Fruit fly (Drosophila melanogaster) whole organism, embryonic: Measurements from ENCODE around the gene CG13064.

ENCODE experiments used
- Abd-B ChIP-seq: fragments of 200-800 bp; sonication (Bioruptor generic); optimal IDR thresholded peaks from 2 replicates; lab custom pipeline; 2018; ENCODE audit warnings: missing biosample characterization, mild to moderate bottlenecking, missing genetic modification characterization, moderate library complexity
- Antp ChIP-seq: fragments of 200-800 bp; sonication (Bioruptor generic); optimal IDR thresholded peaks from 3 replicates; lab custom pipeline; 2016; ENCODE audit warnings: missing biosample characterization, missing genetic modification characterization
- CG10209 ChIP-seq: fragments of 200-800 bp; sonication (Bioruptor generic); optimal IDR thresholded peaks from 3 replicates; lab custom pipeline; 2017; ENCODE audit warnings: missing biosample characterization, mild to moderate bottlenecking, missing genetic modification characterization, missing genetic modification reagents
- CG10543 ChIP-seq: fragments of 200-800 bp; sonication (Bioruptor generic); optimal IDR thresholded peaks from 3 replicates; lab custom pipeline; 2017; ENCODE audit warnings: missing biosample characterization, mild to moderate bottlenecking, missing genetic modification characterization, moderate library complexity
- CG10959 ChIP-seq: fragments of 200-800 bp; sonication (Bioruptor generic); IDR thresholded peaks from 2 replicates; pipeline ENCODE4 v1.3.6; 2022; ENCODE audit warnings: missing biosample characterization, missing genetic modification characterization
- CG11723 ChIP-seq: fragments of 200-800 bp; sonication (Bioruptor generic); optimal IDR thresholded peaks from 2 replicates; lab custom pipeline; 2017; ENCODE audit warnings: missing biosample characterization, mild to moderate bottlenecking, missing genetic modification characterization
- CG12104 ChIP-seq: fragments of 200-800 bp; sonication (Bioruptor generic); optimal IDR thresholded peaks from 3 replicates; lab custom pipeline; 2016; ENCODE audit warnings: missing biosample characterization, missing genetic modification characterization
- CG14860 ChIP-seq: fragments of 200-800 bp; sonication (Bioruptor generic); IDR thresholded peaks from 3 replicates; pipeline ENCODE4 v1.3.6; 2022; ENCODE audit warnings: missing biosample characterization, missing genetic modification characterization; ENCODE audit not compliant: partially characterized antibody
- CG15696 ChIP-seq: fragments of 200-800 bp; sonication (Bioruptor generic); optimal IDR thresholded peaks from 2 replicates; lab custom pipeline; 2019; ENCODE audit warnings: missing biosample characterization, mild to moderate bottlenecking, missing genetic modification characterization, moderate library complexity
- CG1603 ChIP-seq: fragments of 200-800 bp; sonication (Bioruptor generic); optimal IDR thresholded peaks from 2 replicates; lab custom pipeline; 2019; ENCODE audit warnings: missing biosample characterization, mild to moderate bottlenecking, missing genetic modification characterization, moderate library complexity
- CG17385 ChIP-seq: fragments of 200-800 bp; sonication (Bioruptor generic); optimal IDR thresholded peaks from 3 replicates; lab custom pipeline; 2018; ENCODE audit warnings: missing biosample characterization, mild to moderate bottlenecking, missing genetic modification characterization
- CG31388 ChIP-seq: fragments of 200-800 bp; sonication (Bioruptor generic); optimal IDR thresholded peaks from 2 replicates; lab custom pipeline; 2016; ENCODE audit warnings: missing biosample characterization, missing genetic modification characterization
- CG3163 ChIP-seq: fragments of 200-800 bp; sonication (Bioruptor generic); optimal IDR thresholded peaks from 3 replicates; lab custom pipeline; 2016; ENCODE audit warnings: missing biosample characterization, missing genetic modification characterization
- CG32767 ChIP-seq: fragments of 200-800 bp; sonication (Bioruptor generic); IDR thresholded peaks from 2 replicates; pipeline ENCODE4 v1.3.6; 2022; ENCODE audit warnings: missing biosample characterization, missing genetic modification characterization
- CG34224 ChIP-seq: fragments of 200-800 bp; sonication (Bioruptor generic); IDR thresholded peaks from 3 replicates; pipeline ENCODE4 v1.3.6; 2022; ENCODE audit warnings: missing biosample characterization, missing genetic modification characterization; ENCODE audit not compliant: partially characterized antibody
- CG4328 ChIP-seq: fragments of 200-800 bp; sonication (Bioruptor generic); optimal IDR thresholded peaks from 3 replicates; lab custom pipeline; 2017; ENCODE audit warnings: missing biosample characterization, missing genetic modification reagents, missing genetic modification characterization
- CG4617 ChIP-seq: fragments of 200-800 bp; sonication (Bioruptor generic); optimal IDR thresholded peaks from 3 replicates; lab custom pipeline; 2016; ENCODE audit warnings: missing biosample characterization, missing genetic modification characterization, borderline replicate concordance
- CG9932 ChIP-seq: fragments of 200-800 bp; sonication (Bioruptor generic); IDR thresholded peaks from 2 replicates; pipeline ENCODE4 v1.3.6; 2022; ENCODE audit warnings: missing biosample characterization, missing genetic modification characterization
- CrebB ChIP-seq: fragments of 200-800 bp; sonication (Bioruptor generic); optimal IDR thresholded peaks from 3 replicates; lab custom pipeline; 2018; ENCODE audit warnings: missing biosample characterization, mild to moderate bottlenecking, missing genetic modification characterization
- Dbx ChIP-seq: fragments of 200-800 bp; sonication (Bioruptor generic); IDR thresholded peaks from 3 replicates; pipeline ENCODE4 v1.3.6; 2022; ENCODE audit warnings: missing biosample characterization, missing genetic modification characterization
- Doc2 ChIP-seq: fragments of 200-800 bp; sonication (Bioruptor generic); IDR thresholded peaks from 2 replicates; pipeline ENCODE4 v1.3.6; 2022; ENCODE audit warnings: missing biosample characterization, missing genetic modification characterization
- Dref ChIP-seq: fragments of 200-800 bp; sonication (Bioruptor generic); IDR thresholded peaks from 2 replicates; pipeline ENCODE4 v1.3.6; 2022; ENCODE audit warnings: missing biosample characterization, missing genetic modification characterization
- Gug ChIP-seq: fragments of 200-800 bp; sonication (Bioruptor generic); IDR thresholded peaks from 4 replicates; pipeline ENCODE4 v1.3.6; 2022; ENCODE audit warnings: missing biosample characterization, missing genetic modification characterization
- HHEX ChIP-seq: fragments of 200-800 bp; sonication (Bioruptor generic); optimal IDR thresholded peaks from 3 replicates; lab custom pipeline; 2017; ENCODE audit warnings: missing biosample characterization, mild to moderate bottlenecking, missing genetic modification characterization, missing genetic modification reagents
- HLHmδ ChIP-seq: fragments of 200-800 bp; sonication (Bioruptor generic); optimal IDR thresholded peaks from 2 replicates; lab custom pipeline; 2018; ENCODE audit warnings: missing biosample characterization, mild to moderate bottlenecking, missing genetic modification characterization, moderate library complexity
- NFAT ChIP-seq: fragments of 200-800 bp; sonication (Bioruptor generic); IDR thresholded peaks from 2 replicates; pipeline ENCODE4 v1.3.6; 2022; ENCODE audit warnings: missing biosample characterization, missing genetic modification characterization
- Oaz ChIP-seq: fragments of 200-800 bp; sonication (Bioruptor generic); IDR thresholded peaks from 2 replicates; pipeline ENCODE4 v1.3.6; 2022; ENCODE audit warnings: missing biosample characterization, missing genetic modification characterization
- Pdp1 ChIP-seq, 2 experiments: fragments of 200-800 bp; sonication (Bioruptor generic); optimal IDR thresholded peaks; 3 replicates each; lab custom pipeline; 2016; ENCODE audit warnings: missing biosample characterization in 2 of 2, missing genetic modification characterization in 2 of 2, mild to moderate bottlenecking in 1 of 2, moderate library complexity in 1 of 2
- Spps ChIP-seq: fragments of 200-800 bp; sonication (Bioruptor generic); optimal IDR thresholded peaks from 2 replicates; lab custom pipeline; 2018; ENCODE audit warnings: missing biosample characterization, mild to moderate bottlenecking, missing genetic modification characterization
- Sry-δ ChIP-seq: fragments of 200-800 bp; sonication (Bioruptor generic); optimal IDR thresholded peaks from 2 replicates; lab custom pipeline; 2016; ENCODE audit warnings: missing biosample characterization, missing genetic modification characterization
- Xrp1 ChIP-seq: fragments of 200-800 bp; sonication (Bioruptor generic); IDR thresholded peaks from 2 replicates; pipeline ENCODE4 v1.3.6; 2022; ENCODE audit warnings: missing biosample characterization, missing genetic modification characterization
- ap ChIP-seq: fragments of 200-800 bp; sonication (Bioruptor generic); IDR thresholded peaks from 2 replicates; pipeline ENCODE4 v1.3.6; 2022; ENCODE audit warnings: missing biosample characterization, missing genetic modification characterization
- caup ChIP-seq: fragments of 200-800 bp; sonication (Bioruptor generic); optimal IDR thresholded peaks from 3 replicates; lab custom pipeline; 2017; ENCODE audit warnings: missing biosample characterization, mild to moderate bottlenecking, missing genetic modification characterization, moderate library complexity; ENCODE audit not compliant: severe bottlenecking
- chinmo ChIP-seq: fragments of 200-800 bp; sonication (Bioruptor generic); IDR thresholded peaks from 4 replicates; pipeline ENCODE4 v1.3.6; 2022; ENCODE audit warnings: missing biosample characterization, missing genetic modification characterization; ENCODE audit not compliant: partially characterized antibody
- crc ChIP-seq: fragments of 200-800 bp; sonication (Bioruptor generic); optimal IDR thresholded peaks from 2 replicates; lab custom pipeline; 2016; ENCODE audit warnings: missing biosample characterization, missing genetic modification characterization
- croc ChIP-seq: fragments of 200-800 bp; sonication (Bioruptor generic); conservative IDR thresholded peaks from 3 replicates; pipeline ENCODE4 v1.3.6; 2022; ENCODE audit warnings: missing biosample characterization, missing genetic modification characterization
- crp ChIP-seq, 2 experiments: fragments of 200-800 bp; sonication (Bioruptor generic); optimal IDR thresholded peaks; 2 replicates in 1 of 2; 3 replicates in 1 of 2; lab custom pipeline; 2017; ENCODE audit warnings: missing biosample characterization in 2 of 2, missing genetic modification characterization in 2 of 2, mild to moderate bottlenecking in 1 of 2, moderate library complexity in 1 of 2
- disco-r ChIP-seq: fragments of 200-800 bp; sonication (Bioruptor generic); optimal IDR thresholded peaks from 2 replicates; lab custom pipeline; 2016; ENCODE audit warnings: missing biosample characterization, missing genetic modification characterization
- dysf ChIP-seq: fragments of 200-800 bp; sonication (Bioruptor generic); IDR thresholded peaks from 3 replicates; pipeline ENCODE4 v1.3.6; 2022; ENCODE audit warnings: missing biosample characterization, missing genetic modification characterization
- en ChIP-seq: fragments of 200-800 bp; sonication (Bioruptor generic); optimal IDR thresholded peaks from 2 replicates; lab custom pipeline; 2016; ENCODE audit warnings: missing biosample characterization, missing genetic modification characterization
- eve ChIP-seq, 2 experiments: fragments of >200 bp; optimal IDR thresholded peaks; 2 replicates each; lab custom pipeline; 2017; ENCODE audit warnings: missing biosample characterization in 2 of 2, missing genetic modification characterization in 2 of 2
- fd102C ChIP-seq: fragments of 200-800 bp; sonication (Bioruptor generic); optimal IDR thresholded peaks from 2 replicates; lab custom pipeline; 2018; ENCODE audit warnings: missing biosample characterization, mild to moderate bottlenecking, missing genetic modification characterization, moderate library complexity
- fu2 ChIP-seq: fragments of 200-800 bp; sonication (Bioruptor generic); optimal IDR thresholded peaks from 2 replicates; lab custom pipeline; 2016; ENCODE audit warnings: missing biosample characterization, missing genetic modification characterization
- her ChIP-seq: fragments of 200-800 bp; sonication (Bioruptor generic); optimal IDR thresholded peaks from 2 replicates; lab custom pipeline; 2016; ENCODE audit warnings: missing biosample characterization, missing genetic modification characterization
- nmo ChIP-seq: fragments of 200-800 bp; sonication (Bioruptor generic); optimal IDR thresholded peaks from 2 replicates; lab custom pipeline; 2018; ENCODE audit warnings: missing biosample characterization, mild to moderate bottlenecking, missing genetic modification characterization, moderate library complexity
- tap ChIP-seq: fragments of 200-800 bp; optimal IDR thresholded peaks from 3 replicates; lab custom pipeline; 2019; ENCODE audit warnings: missing biosample characterization, mild to moderate bottlenecking, missing genetic modification characterization, moderate library complexity
- tll ChIP-seq, 2 experiments: fragments of 200-800 bp in 1 of 2; fragments of >200 bp in 1 of 2; sonication (Bioruptor generic) in 1 of 2; optimal IDR thresholded peaks; 2 replicates each; lab custom pipeline; 2017 to 2019; ENCODE audit warnings: missing biosample characterization in 2 of 2, missing genetic modification characterization in 2 of 2, mild to moderate bottlenecking in 1 of 2, moderate library complexity in 1 of 2
- tna ChIP-seq: fragments of 200-800 bp; sonication (Bioruptor generic); IDR thresholded peaks from 2 replicates; pipeline ENCODE4 v1.3.6; 2022; ENCODE audit warnings: missing biosample characterization, missing genetic modification characterization; ENCODE audit not compliant: partially characterized antibody
- twi ChIP-seq: fragments of 200-800 bp; optimal IDR thresholded peaks from 2 replicates; lab custom pipeline; 2019; ENCODE audit warnings: missing biosample characterization, mild to moderate bottlenecking, missing genetic modification characterization, moderate library complexity

Gene CG13064

DNA sequence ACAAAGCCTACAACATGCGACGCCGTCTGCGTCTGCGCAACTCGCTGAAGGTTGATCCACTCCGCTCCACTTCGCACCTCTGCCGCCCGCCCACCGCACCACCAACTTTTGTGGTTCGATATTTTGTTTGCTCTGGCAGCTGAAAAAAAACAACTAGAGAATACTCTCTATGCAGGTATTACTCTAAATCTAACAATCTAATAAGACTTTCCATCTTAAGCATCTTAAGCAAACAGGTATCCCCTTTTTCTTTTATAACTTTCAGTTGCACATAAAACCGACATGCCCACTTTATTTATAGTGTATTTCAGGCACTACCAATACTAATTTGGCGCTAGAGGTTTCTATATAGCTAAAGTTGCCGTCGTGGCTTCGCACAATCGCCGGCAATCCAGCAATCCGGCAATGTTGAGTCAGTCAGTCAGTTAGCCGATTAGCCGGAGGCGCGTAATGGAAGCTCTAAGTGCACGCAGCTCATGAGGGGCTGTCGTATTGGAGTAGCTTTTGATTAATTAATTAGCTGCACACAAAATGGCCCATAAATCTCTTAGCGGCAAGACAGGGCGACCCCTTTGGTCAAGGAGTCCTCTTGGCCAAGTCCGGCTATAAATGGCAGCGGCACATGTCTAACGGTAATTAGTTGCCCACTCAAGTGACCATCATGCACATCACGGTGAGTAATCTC, 48.1 kb downstream of the CG13064 start, which contains the start of gene CG13058 (continued):
- no peak for TF ChIP-seq twi (tag; lab: Kevin White, UChicago)
- TF ChIP-seq eve (GFP tag; optimal IDR thresholded peaks at IDR 0.05; lab: Kevin White, UChicago), result no peak
- TF ChIP-seq Pdp1 (GFP tag; optimal IDR thresholded peaks at IDR 0.05; lab: Kevin White, UChicago), result no peak
- TF ChIP-seq tna (GFP tag; lab: Robert Waterston, UW), result no peak
- no peak; the same call in 1 of the 2 replicates for TF ChIP-seq Xrp1 (GFP tag; lab: Robert Waterston, UW)
- TF ChIP-seq her, result peak; percentile 2
- peak; percentile 47 for TF ChIP-seq fu2 (GFP tag; lab: Kevin White, UChicago)
- no peak for TF ChIP-seq Antp (GFP tag; lab: Kevin White, UChicago)
- TF ChIP-seq Dbx (GFP tag; lab: Robert Waterston, UW), result peak; percentile 64; the same call in 2 of the 3 replicates
- TF ChIP-seq disco-r (GFP tag; lab: Kevin White, UChicago), result peak; percentile 13
- no peak for TF ChIP-seq crc (GFP tag; lab: Kevin White, UChicago)
- no peak for TF ChIP-seq CG4617 (GFP tag; lab: Kevin White, UChicago)
- peak; percentile 59 for TF ChIP-seq ap (GFP tag; lab: Robert Waterston, UW)
- no peak for TF ChIP-seq Gug (GFP tag; lab: Robert Waterston, UW)
- TF ChIP-seq CG10543, result peak; percentile 31
- no peak for TF ChIP-seq NFAT (GFP tag; lab: Robert Waterston, UW)
- TF ChIP-seq Dref (GFP tag; lab: Robert Waterston, UW), result no peak
- TF ChIP-seq CG10959, result no peak
- no peak for TF ChIP-seq tll (GFP tag; optimal IDR thresholded peaks at IDR 0.05; lab: Kevin White, UChicago)
- TF ChIP-seq Abd-B (GFP tag; lab: Kevin White, UChicago), result peak; percentile 18
- TF ChIP-seq HHEX (GFP tag; lab: Kevin White, UChicago), result peak; percentile 59
- no peak for TF ChIP-seq Spps (tag; lab: Kevin White, UChicago)
- TF ChIP-seq CG4328 (GFP tag; lab: Kevin White, UChicago), result no peak
- no peak for TF ChIP-seq HLHmδ
- peak in 1 of 2 experiments; percentile 15 for TF ChIP-seq crp (GFP tag; optimal IDR thresholded peaks at IDR 0.05; lab: Kevin White, UChicago)
- peak; percentile 62 for TF ChIP-seq caup
- TF ChIP-seq CG11723 (GFP tag; lab: Kevin White, UChicago), result peak; percentile 24
- peak; percentile 32 for TF ChIP-seq Sry-δ (GFP tag; lab: Kevin White, UChicago)
- TF ChIP-seq CG17385 (GFP tag; lab: Kevin White, UChicago), result peak; percentile 64
- TF ChIP-seq tap (tag; lab: Kevin White, UChicago), result peak; percentile 59
- TF ChIP-seq Doc2 (GFP tag; lab: Robert Waterston, UW), result peak; percentile 15; the same call in 1 of the 2 replicates
- TF ChIP-seq croc (GFP tag; lab: Robert Waterston, UW), result no peak
- peak; percentile 66 for TF ChIP-seq Oaz (GFP tag; lab: Robert Waterston, UW)
- TF ChIP-seq CG14860 (GFP tag; lab: Robert Waterston, UW), result no peak
- no peak for TF ChIP-seq CG15696 (tag; lab: Kevin White, UChicago)
- no peak for TF ChIP-seq CG3163 (GFP tag; lab: Kevin White, UChicago)
- TF ChIP-seq CG31388, result no peak
- peak; percentile 71; the same call in 1 of the 2 replicates for TF ChIP-seq CG32767 (GFP tag; lab: Robert Waterston, UW)
- TF ChIP-seq nmo (GFP tag; lab: Kevin White, UChicago), result peak; percentile 30
- TF ChIP-seq CG10209 (GFP tag; lab: Kevin White, UChicago), result peak; percentile 55
- TF ChIP-seq CG1603 (tag; lab: Kevin White, UChicago), result peak; percentile 28
- no peak for TF ChIP-seq en (GFP tag; lab: Kevin White, UChicago)
- TF ChIP-seq chinmo, result no peak
- TF ChIP-seq CrebB (tag; lab: Kevin White, UChicago), result peak; percentile 31
- TF ChIP-seq dysf (GFP tag; lab: Robert Waterston, UW), result peak; percentile 66
- TF ChIP-seq CG34224, result no peak
- no peak for TF ChIP-seq fd102C (GFP tag; lab: Kevin White, UChicago)
- TF ChIP-seq CG12104, result no peak
- TF ChIP-seq CG9932 (GFP tag; lab: Robert Waterston, UW), result peak; percentile 77
